Fruit fly (Drosophila melanogaster) whole organism, embryonic: ENCODE data around the gene CG31650.
A peak's percentile ranks its signal among the peaks of the same experiment; 100 is the strongest.

Experiments used
- CG10209 ChIP-seq: fragments of 200-800 bp; sonication (Bioruptor generic); optimal IDR thresholded peaks from 3 replicates; lab custom pipeline; 2017; ENCODE audit warnings: missing biosample characterization, mild to moderate bottlenecking, missing genetic modification characterization, missing genetic modification reagents
- CG12104 ChIP-seq: fragments of 200-800 bp; sonication (Bioruptor generic); optimal IDR thresholded peaks from 3 replicates; lab custom pipeline; 2016; ENCODE audit warnings: missing biosample characterization, missing genetic modification characterization
- CG12219 ChIP-seq: fragments of 200-800 bp; sonication (Bioruptor generic); optimal IDR thresholded peaks from 3 replicates; lab custom pipeline; 2018; ENCODE audit warnings: missing biosample characterization, mild to moderate bottlenecking, missing genetic modification characterization
- CG13424 ChIP-seq: fragments of 200-800 bp; sonication (Bioruptor generic); optimal IDR thresholded peaks from 2 replicates; lab custom pipeline; 2019; ENCODE audit warnings: missing biosample characterization, mild to moderate bottlenecking, missing genetic modification characterization, moderate library complexity
- CG14710 ChIP-seq: fragments of 200-800 bp; sonication (Bioruptor generic); optimal IDR thresholded peaks from 3 replicates; lab custom pipeline; 2019; ENCODE audit warnings: missing biosample characterization, mild to moderate bottlenecking, missing genetic modification characterization, moderate library complexity
- CG14860 ChIP-seq: fragments of 200-800 bp; sonication (Bioruptor generic); IDR thresholded peaks from 3 replicates; pipeline ENCODE4 v1.3.6; 2022; ENCODE audit warnings: missing biosample characterization, missing genetic modification characterization; ENCODE audit not compliant: partially characterized antibody
- CG15601 ChIP-seq: fragments of 200-800 bp; sonication (Bioruptor generic); optimal IDR thresholded peaks from 3 replicates; lab custom pipeline; 2019; ENCODE audit warnings: missing biosample characterization, mild to moderate bottlenecking, missing genetic modification characterization, moderate library complexity
- CG2889 ChIP-seq: fragments of 200-800 bp; sonication (Bioruptor generic); IDR thresholded peaks from 3 replicates; pipeline ENCODE4 v1.3.6; 2022; ENCODE audit warnings: missing biosample characterization, missing genetic modification characterization
- CG31388 ChIP-seq: fragments of 200-800 bp; sonication (Bioruptor generic); optimal IDR thresholded peaks from 2 replicates; lab custom pipeline; 2016; ENCODE audit warnings: missing biosample characterization, missing genetic modification characterization
- CG32532 ChIP-seq: fragments of 200-800 bp; sonication (Bioruptor generic); IDR thresholded peaks from 2 replicates; pipeline ENCODE4 v1.3.6; 2022; ENCODE audit warnings: missing biosample characterization, missing genetic modification characterization
- CG6254 ChIP-seq: fragments of 200-800 bp; sonication (Bioruptor generic); optimal IDR thresholded peaks from 3 replicates; lab custom pipeline; 2017; ENCODE audit warnings: mild to moderate bottlenecking, missing biosample characterization, missing genetic modification reagents, missing genetic modification characterization
- CG6683 ChIP-seq: fragments of 200-800 bp; sonication (Bioruptor generic); optimal IDR thresholded peaks from 2 replicates; lab custom pipeline; 2017; ENCODE audit warnings: missing biosample characterization, mild to moderate bottlenecking, missing genetic modification characterization, missing genetic modification reagents
- CG6689 ChIP-seq: fragments of 200-800 bp; sonication (Bioruptor generic); IDR thresholded peaks from 2 replicates; pipeline ENCODE4 v1.3.6; 2022; ENCODE audit warnings: missing biosample characterization, missing genetic modification characterization
- CG7271 ChIP-seq: fragments of 200-800 bp; sonication (Bioruptor generic); optimal IDR thresholded peaks from 2 replicates; lab custom pipeline; 2018; ENCODE audit warnings: missing biosample characterization, mild to moderate bottlenecking, missing genetic modification characterization, moderate library complexity
- CG7786 ChIP-seq: fragments of 200-800 bp; sonication (Bioruptor generic); optimal IDR thresholded peaks from 2 replicates; lab custom pipeline; 2016; ENCODE audit warnings: missing biosample characterization, missing genetic modification characterization
- CG8290 ChIP-seq, 3 experiments: fragments of 200-800 bp; sonication (Bioruptor generic); optimal IDR thresholded peaks; 2 replicates each; lab custom pipeline; 2016 to 2019; ENCODE audit warnings: missing biosample characterization in 3 of 3, missing genetic modification characterization in 3 of 3, mild to moderate bottlenecking in 2 of 3, moderate library complexity in 1 of 3
- Dip3 ChIP-seq: fragments of 200-800 bp; sonication (Bioruptor generic); optimal IDR thresholded peaks from 3 replicates; lab custom pipeline; 2016; ENCODE audit warnings: missing biosample characterization, missing genetic modification characterization
- Doc2 ChIP-seq: fragments of 200-800 bp; sonication (Bioruptor generic); IDR thresholded peaks from 2 replicates; pipeline ENCODE4 v1.3.6; 2022; ENCODE audit warnings: missing biosample characterization, missing genetic modification characterization
- Dref ChIP-seq: fragments of 200-800 bp; sonication (Bioruptor generic); IDR thresholded peaks from 2 replicates; pipeline ENCODE4 v1.3.6; 2022; ENCODE audit warnings: missing biosample characterization, missing genetic modification characterization
- Ets65A ChIP-seq: fragments of 200-800 bp; sonication (Bioruptor generic); peaks from one replicate; lab custom pipeline; 2016; ENCODE audit warnings: missing biosample characterization, missing genetic modification characterization
- Gug ChIP-seq: fragments of 200-800 bp; sonication (Bioruptor generic); IDR thresholded peaks from 4 replicates; pipeline ENCODE4 v1.3.6; 2022; ENCODE audit warnings: missing biosample characterization, missing genetic modification characterization
- H2.0 ChIP-seq: fragments of 200-800 bp; sonication (Bioruptor generic); IDR thresholded peaks from 2 replicates; pipeline ENCODE4 v1.3.6; 2022; ENCODE audit warnings: missing biosample characterization, missing genetic modification characterization
- Hmr ChIP-seq: fragments of 200-800 bp; sonication (Bioruptor generic); optimal IDR thresholded peaks from 3 replicates; lab custom pipeline; 2017; ENCODE audit warnings: mild to moderate bottlenecking, missing biosample characterization, missing genetic modification reagents, missing genetic modification characterization
- Hmx ChIP-seq: fragments of 200-800 bp; sonication (Bioruptor generic); optimal IDR thresholded peaks from 2 replicates; lab custom pipeline; 2016; ENCODE audit warnings: missing biosample characterization, missing genetic modification characterization
- Meics ChIP-seq: fragments of 200-800 bp; sonication (Bioruptor generic); optimal IDR thresholded peaks from 2 replicates; lab custom pipeline; 2017; ENCODE audit warnings: missing biosample characterization, mild to moderate bottlenecking, missing genetic modification characterization
- Oli ChIP-seq: fragments of 200-800 bp; sonication (Bioruptor generic); optimal IDR thresholded peaks from 2 replicates; lab custom pipeline; 2018; ENCODE audit warnings: missing biosample characterization, mild to moderate bottlenecking, missing genetic modification characterization, moderate library complexity
- Ssrp ChIP-seq: fragments of 200-800 bp; sonication (Bioruptor generic); optimal IDR thresholded peaks from 2 replicates; lab custom pipeline; 2018; ENCODE audit warnings: missing biosample characterization, mild to moderate bottlenecking, missing genetic modification characterization, moderate library complexity
- Stat92E ChIP-seq, 3 experiments: fragments of >200 bp in 2 of 3; fragments of 200-800 bp in 1 of 3; sonication (Bioruptor generic) in 1 of 3; optimal IDR thresholded peaks; 2 replicates each; lab custom pipeline; 2017 to 2019; ENCODE audit warnings: missing biosample characterization in 3 of 3, missing genetic modification characterization in 3 of 3, mild to moderate bottlenecking in 1 of 3, moderate library complexity in 1 of 3
- Taf1 ChIP-seq: fragments of 200-800 bp; sonication (Bioruptor generic); IDR thresholded peaks from 2 replicates; pipeline ENCODE4 v1.3.6; 2022; ENCODE audit warnings: missing biosample characterization, missing genetic modification characterization
- Vsx1 ChIP-seq: fragments of 200-800 bp; sonication (Bioruptor generic); optimal IDR thresholded peaks from 2 replicates; lab custom pipeline; 2017; ENCODE audit warnings: missing biosample characterization, mild to moderate bottlenecking, missing genetic modification characterization, missing genetic modification reagents
- cg ChIP-seq: fragments of 200-800 bp; sonication (Bioruptor generic); optimal IDR thresholded peaks from 3 replicates; lab custom pipeline; 2019; ENCODE audit warnings: missing biosample characterization, mild to moderate bottlenecking, missing genetic modification characterization, moderate library complexity
- ci ChIP-seq: fragments of 200-800 bp; sonication (Bioruptor generic); IDR thresholded peaks from 3 replicates; pipeline ENCODE4 v1.3.6; 2022; ENCODE audit warnings: missing biosample characterization, missing genetic modification characterization
- corto ChIP-seq: fragments of 200-800 bp; sonication (Bioruptor generic); optimal IDR thresholded peaks from 2 replicates; lab custom pipeline; 2016; ENCODE audit warnings: missing biosample characterization, mild to moderate bottlenecking, missing genetic modification characterization, moderate library complexity
- da ChIP-seq: fragments of 200-800 bp; sonication (Bioruptor generic); optimal IDR thresholded peaks from 2 replicates; lab custom pipeline; 2016; ENCODE audit warnings: missing biosample characterization, missing genetic modification characterization
- gsb-n ChIP-seq: fragments of 200-800 bp; sonication (Bioruptor generic); optimal IDR thresholded peaks from 3 replicates; lab custom pipeline; 2018; ENCODE audit warnings: missing biosample characterization, mild to moderate bottlenecking, missing genetic modification characterization
- gt ChIP-seq: fragments of 200-800 bp; sonication (Bioruptor generic); IDR thresholded peaks from 2 replicates; pipeline ENCODE4 v1.3.6; 2022; ENCODE audit warnings: missing biosample characterization, missing genetic modification characterization
- h ChIP-seq: fragments of >200 bp; optimal IDR thresholded peaks from 2 replicates; lab custom pipeline; 2017
- lmd ChIP-seq: fragments of 200-800 bp; sonication (Bioruptor generic); IDR thresholded peaks from 2 replicates; pipeline ENCODE4 v1.3.6; 2022; ENCODE audit warnings: missing biosample characterization, missing genetic modification characterization
- luna ChIP-seq: fragments of 200-800 bp; sonication (Bioruptor generic); optimal IDR thresholded peaks from 2 replicates; lab custom pipeline; 2016; ENCODE audit warnings: missing biosample characterization, missing genetic modification characterization
- nerfin-1 ChIP-seq: fragments of 200-800 bp; sonication (Bioruptor generic); optimal IDR thresholded peaks from 3 replicates; lab custom pipeline; 2019; ENCODE audit warnings: missing biosample characterization, mild to moderate bottlenecking, missing genetic modification characterization, moderate library complexity
- org-1 ChIP-seq: fragments of 200-800 bp; sonication (Bioruptor generic); optimal IDR thresholded peaks from 2 replicates; lab custom pipeline; 2017; ENCODE audit warnings: missing biosample characterization, missing genetic modification characterization
- pnt ChIP-seq: fragments of 200-800 bp; sonication (Bioruptor generic); optimal IDR thresholded peaks from 3 replicates; lab custom pipeline; 2016; ENCODE audit warnings: missing biosample characterization, missing genetic modification characterization
- run ChIP-seq: fragments of 200-800 bp; sonication (Bioruptor generic); optimal IDR thresholded peaks from 3 replicates; lab custom pipeline; 2018; ENCODE audit warnings: missing biosample characterization, mild to moderate bottlenecking, missing genetic modification characterization
- sisA ChIP-seq: fragments of 200-800 bp; sonication (Bioruptor generic); IDR thresholded peaks from 2 replicates; pipeline ENCODE4 v1.3.6; 2022; ENCODE audit warnings: missing biosample characterization, missing genetic modification characterization
- slbo ChIP-seq: fragments of 200-800 bp; sonication (Bioruptor generic); IDR thresholded peaks from 2 replicates; pipeline ENCODE4 v1.3.6; 2022; ENCODE audit warnings: missing biosample characterization, missing genetic modification characterization
- slou ChIP-seq: fragments of 200-800 bp; sonication (Bioruptor generic); optimal IDR thresholded peaks from 3 replicates; lab custom pipeline; 2016; ENCODE audit warnings: missing biosample characterization, missing genetic modification characterization
- tin ChIP-seq: fragments of 200-800 bp; sonication (Bioruptor generic); optimal IDR thresholded peaks from 3 replicates; lab custom pipeline; 2016; ENCODE audit warnings: missing biosample characterization, missing genetic modification characterization
- vvl ChIP-seq: fragments of 200-800 bp; sonication (Bioruptor generic); IDR thresholded peaks from 2 replicates; pipeline ENCODE4 v1.3.6; 2022; ENCODE audit warnings: missing biosample characterization, missing genetic modification characterization
- zf30C ChIP-seq: fragments of 200-800 bp; sonication (Bioruptor generic); optimal IDR thresholded peaks from 3 replicates; lab custom pipeline; 2018; ENCODE audit warnings: missing biosample characterization, mild to moderate bottlenecking, missing genetic modification characterization

The CG31650 gene

DNA sequence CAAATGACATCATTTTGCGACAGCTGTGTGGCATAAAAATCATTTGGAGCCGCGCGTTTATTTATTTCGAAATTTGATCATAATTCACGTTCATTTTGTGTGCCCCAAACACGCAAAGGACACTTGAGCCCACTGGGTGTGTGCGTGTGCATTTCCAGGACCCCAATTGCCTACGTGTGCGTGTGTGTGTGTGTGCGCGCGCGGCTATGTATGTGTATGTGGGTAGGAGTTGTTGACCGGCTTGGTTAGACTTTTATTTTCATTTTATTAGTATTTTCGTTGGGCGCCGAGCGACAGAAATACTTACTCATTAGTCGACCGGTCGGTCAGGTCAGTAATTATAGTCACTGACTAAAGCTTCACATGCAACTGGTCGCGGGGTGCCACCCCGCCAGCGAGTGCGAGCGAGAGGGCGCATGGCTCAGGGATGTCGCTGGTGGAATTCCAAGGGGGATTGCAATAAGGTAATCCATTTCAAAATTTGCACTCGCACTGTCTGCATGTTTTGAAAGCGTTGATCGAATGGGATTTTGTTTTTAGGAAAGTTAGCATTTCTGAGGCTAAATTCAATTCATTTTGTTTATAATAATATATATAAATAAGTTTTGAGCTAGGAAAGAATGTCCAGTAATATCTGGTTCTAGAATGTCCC lies 891 bp downstream of the CG31650 start (continued):
- TF ChIP-seq Doc2 (GFP tag; lab: Robert Waterston, UW) (no peak), lmd (GFP tag; lab: Robert Waterston, UW) (peak; percentile 60), ci (peak; percentile 56), cg (GFP tag; lab: Kevin White, UChicago) (peak; percentile 87), zf30C (GFP tag; lab: Kevin White, UChicago) (no peak), org-1 (GFP tag; lab: Kevin White, UChicago) (no peak), pnt (GFP tag; lab: Kevin White, UChicago) (peak; percentile 1), CG14710 (tag; lab: Kevin White, UChicago) (no peak), Gug (peak; percentile 70), CG14860 (0 out of 3 replicates have a peak, but pooled peaks have one; percentile 1), nerfin-1 (tag; lab: Kevin White, UChicago) (peak; percentile 67), Dip3 (GFP tag; lab: Kevin White, UChicago) (peak; percentile 11), H2.0 (GFP tag; lab: Robert Waterston, UW) (0 out of 2 replicates have a peak, but pooled peaks have one; percentile 23), Hmr (peak; percentile 40), CG32532 (GFP tag; lab: Robert Waterston, UW) (peak; percentile 53; the same call in 1 of the 2 replicates), CG15601 (peak; percentile 4), Hmx (no peak), CG12219 (GFP tag; lab: Kevin White, UChicago) (no peak), CG31388 (GFP tag; lab: Kevin White, UChicago) (no peak), CG8290 (GFP tag; optimal IDR thresholded peaks at IDR 0.05; lab: Kevin White, UChicago) (no peak), CG8290 (tag; optimal IDR thresholded peaks at IDR 0.05; lab: Kevin White, UChicago) (peak in 1 of 2 experiments; percentile 73), CG13424 (tag; lab: Kevin White, UChicago) (peak; percentile 51), Ssrp (tag; lab: Kevin White, UChicago) (peak; percentile 49), Taf1 (GFP tag; lab: Robert Waterston, UW) (0 out of 2 replicates have a peak, but pooled peaks have one; percentile 18), luna (GFP tag; lab: Kevin White, UChicago) (no peak), CG7786 (GFP tag; lab: Kevin White, UChicago) (peak; percentile 14), da (GFP tag; lab: Kevin White, UChicago) (no peak), slou (GFP tag; lab: Kevin White, UChicago) (peak; percentile 38), Meics (GFP tag; lab: Kevin White, UChicago) (peak; percentile 50), tin (peak; percentile 28), vvl (peak; percentile 20; the same call in 1 of the 2 replicates), Dref (GFP tag; lab: Robert Waterston, UW) (no peak), gt (GFP tag; lab: Robert Waterston, UW) (no peak), run (tag; lab: Kevin White, UChicago) (no peak), sisA (GFP tag; lab: Robert Waterston, UW) (peak; percentile 69), CG6683 (GFP tag; lab: Kevin White, UChicago) (no peak), Stat92E (GFP tag; optimal IDR thresholded peaks at IDR 0.05; lab: Kevin White, UChicago) (no peak), CG2889 (GFP tag; lab: Robert Waterston, UW) (peak; percentile 64; the same call in 1 of the 3 replicates), CG6689 (GFP tag; lab: Robert Waterston, UW) (0 out of 2 replicates have a peak, but pooled peaks have one; percentile 26), CG12104 (GFP tag; lab: Kevin White, UChicago) (peak; percentile 19), Oli (peak; percentile 53), slbo (peak; percentile 78), CG7271 (no peak), CG10209 (GFP tag; lab: Kevin White, UChicago) (peak; percentile 53), corto (GFP tag; lab: Kevin White, UChicago) (peak; percentile 25), Vsx1 (GFP tag; lab: Kevin White, UChicago) (no peak), h (lab: Kevin White, UChicago) (no peak), gsb-n (tag; lab: Kevin White, UChicago) (peak; percentile 20), Ets65A (peak; percentile 92), CG6254 (GFP tag; lab: Kevin White, UChicago) (no peak)
